Fruit fly (Drosophila melanogaster) whole organism, embryonic: Measurements from ENCODE around the gene pav.

ENCODE experiments used
- Adf1 ChIP-seq: fragments of 200-800 bp; sonication (Bioruptor generic); IDR thresholded peaks from 2 replicates; pipeline ENCODE4 v1.3.6; 2022; ENCODE audit warnings: missing biosample characterization, missing genetic modification characterization
- CG10565 ChIP-seq: fragments of 200-800 bp; sonication (Bioruptor generic); optimal IDR thresholded peaks from 3 replicates; lab custom pipeline; 2016; ENCODE audit warnings: missing biosample characterization, mild to moderate bottlenecking, missing genetic modification characterization
- CG10654 ChIP-seq: fragments of 200-800 bp; sonication (Bioruptor generic); optimal IDR thresholded peaks from 2 replicates; lab custom pipeline; 2016; ENCODE audit warnings: missing biosample characterization, missing genetic modification characterization
- CG12769 ChIP-seq: fragments of 200-800 bp; sonication (Bioruptor generic); optimal IDR thresholded peaks from 2 replicates; lab custom pipeline; 2019; ENCODE audit warnings: missing biosample characterization, mild to moderate bottlenecking, missing genetic modification characterization, moderate library complexity
- CG13123 ChIP-seq: fragments of 200-800 bp; sonication (Bioruptor generic); optimal IDR thresholded peaks from 2 replicates; lab custom pipeline; 2016; ENCODE audit warnings: missing biosample characterization, missing genetic modification characterization
- CG1602 ChIP-seq: fragments of 200-800 bp; sonication (Bioruptor generic); optimal IDR thresholded peaks from 3 replicates; lab custom pipeline; 2016; ENCODE audit warnings: missing biosample characterization, missing genetic modification characterization
- CG17186 ChIP-seq: fragments of 200-800 bp; sonication (Bioruptor generic); optimal IDR thresholded peaks from 3 replicates; lab custom pipeline; 2017; ENCODE audit warnings: missing biosample characterization, missing genetic modification reagents, missing genetic modification characterization
- CG18262 ChIP-seq: fragments of 200-800 bp; optimal IDR thresholded peaks from 3 replicates; lab custom pipeline; 2019; ENCODE audit warnings: missing biosample characterization, mild to moderate bottlenecking, missing genetic modification characterization, moderate library complexity
- CG1832 ChIP-seq: fragments of 200-800 bp; sonication (Bioruptor generic); optimal IDR thresholded peaks from 2 replicates; lab custom pipeline; 2017; ENCODE audit warnings: missing biosample characterization, mild to moderate bottlenecking, missing genetic modification characterization, inconsistent platforms
- CG18476 ChIP-seq: fragments of 200-800 bp; sonication (Bioruptor generic); optimal IDR thresholded peaks from 2 replicates; lab custom pipeline; 2016; ENCODE audit warnings: missing biosample characterization, mild to moderate bottlenecking, missing genetic modification characterization
- CG18619 ChIP-seq: fragments of 200-800 bp; sonication (Bioruptor generic); optimal IDR thresholded peaks from 3 replicates; lab custom pipeline; 2017; ENCODE audit warnings: missing biosample characterization, mild to moderate bottlenecking, missing genetic modification characterization
- CG2116 ChIP-seq: fragments of 200-800 bp; sonication (Bioruptor generic); optimal IDR thresholded peaks from 3 replicates; lab custom pipeline; 2018; ENCODE audit warnings: missing biosample characterization, mild to moderate bottlenecking, missing genetic modification characterization
- CG3065 ChIP-seq: fragments of 200-800 bp; sonication (Bioruptor generic); optimal IDR thresholded peaks from 2 replicates; lab custom pipeline; 2016; ENCODE audit warnings: missing biosample characterization, missing genetic modification characterization
- CG33213 ChIP-seq: fragments of 200-800 bp; sonication (Bioruptor generic); optimal IDR thresholded peaks from 3 replicates; lab custom pipeline; 2016; ENCODE audit warnings: missing biosample characterization, missing genetic modification characterization
- CG4854 ChIP-seq: fragments of 200-800 bp; sonication (Bioruptor generic); optimal IDR thresholded peaks from 2 replicates; lab custom pipeline; 2016; ENCODE audit warnings: missing biosample characterization, missing genetic modification characterization, inconsistent platforms
- CG7372 ChIP-seq: fragments of 200-800 bp; sonication (Bioruptor generic); IDR thresholded peaks from 2 replicates; pipeline ENCODE4 v1.3.6; 2022; ENCODE audit warnings: missing biosample characterization, missing genetic modification characterization
- CG8388 ChIP-seq: fragments of 200-800 bp; sonication (Bioruptor generic); optimal IDR thresholded peaks from 2 replicates; lab custom pipeline; 2019; ENCODE audit warnings: missing biosample characterization, mild to moderate bottlenecking, missing genetic modification characterization, moderate library complexity
- CG8765 ChIP-seq: fragments of 200-800 bp; sonication (Bioruptor generic); IDR thresholded peaks from 2 replicates; pipeline ENCODE4 v1.3.6; 2022; ENCODE audit warnings: missing biosample characterization, missing genetic modification characterization
- CHES-1-like ChIP-seq: fragments of 200-800 bp; sonication (Bioruptor generic); optimal IDR thresholded peaks from 2 replicates; lab custom pipeline; 2016; ENCODE audit warnings: missing biosample characterization, missing genetic modification characterization
- CkIIα-i1 ChIP-seq: fragments of 200-800 bp; sonication (Bioruptor generic); IDR thresholded peaks from 2 replicates; pipeline ENCODE4 v1.3.6; 2022; ENCODE audit warnings: missing biosample characterization, missing genetic modification characterization
- Dad ChIP-seq: fragments of 200-800 bp; sonication (Bioruptor generic); optimal IDR thresholded peaks from 3 replicates; lab custom pipeline; 2016; ENCODE audit warnings: missing biosample characterization, missing genetic modification characterization
- Dref ChIP-seq: fragments of 200-800 bp; sonication (Bioruptor generic); IDR thresholded peaks from 2 replicates; pipeline ENCODE4 v1.3.6; 2022; ENCODE audit warnings: missing biosample characterization, missing genetic modification characterization
- Drgx ChIP-seq: fragments of 200-800 bp; sonication (Bioruptor generic); IDR thresholded peaks from 2 replicates; pipeline ENCODE4 v1.3.6; 2022; ENCODE audit warnings: missing biosample characterization, missing genetic modification characterization
- Ets65A ChIP-seq: fragments of 200-800 bp; sonication (Bioruptor generic); peaks from one replicate; lab custom pipeline; 2016; ENCODE audit warnings: missing biosample characterization, missing genetic modification characterization
- GATAe ChIP-seq: fragments of 200-800 bp; sonication (Bioruptor generic); conservative IDR thresholded peaks from 2 replicates; pipeline ENCODE4 v1.3.6; 2022; ENCODE audit warnings: missing biosample characterization, missing genetic modification characterization
- Gsc ChIP-seq: fragments of 200-800 bp; sonication (Bioruptor generic); IDR thresholded peaks from 2 replicates; pipeline ENCODE4 v1.3.6; 2022; ENCODE audit warnings: missing biosample characterization, missing genetic modification characterization
- Hmx ChIP-seq: fragments of 200-800 bp; sonication (Bioruptor generic); optimal IDR thresholded peaks from 2 replicates; lab custom pipeline; 2016; ENCODE audit warnings: missing biosample characterization, missing genetic modification characterization
- Jarid2 ChIP-seq: fragments of 200-800 bp; sonication (Bioruptor generic); optimal IDR thresholded peaks from 3 replicates; lab custom pipeline; 2017; ENCODE audit warnings: mild to moderate bottlenecking, missing biosample characterization, missing genetic modification reagents, missing genetic modification characterization
- Mrtf ChIP-seq: fragments of 200-800 bp; sonication (Bioruptor generic); IDR thresholded peaks from 3 replicates; pipeline ENCODE4 v1.3.6; 2022; ENCODE audit warnings: missing biosample characterization, missing genetic modification characterization
- Neu2 ChIP-seq: fragments of 200-800 bp; sonication (Bioruptor generic); optimal IDR thresholded peaks from 3 replicates; lab custom pipeline; 2016; ENCODE audit warnings: missing biosample characterization, missing genetic modification characterization, borderline replicate concordance
- Oaz ChIP-seq: fragments of 200-800 bp; sonication (Bioruptor generic); IDR thresholded peaks from 2 replicates; pipeline ENCODE4 v1.3.6; 2022; ENCODE audit warnings: missing biosample characterization, missing genetic modification characterization
- PHDP ChIP-seq: fragments of 200-800 bp; sonication (Bioruptor generic); optimal IDR thresholded peaks from 3 replicates; lab custom pipeline; 2018; ENCODE audit warnings: missing biosample characterization, mild to moderate bottlenecking, missing genetic modification characterization, moderate library complexity
- Pdp1 ChIP-seq, 2 experiments: fragments of 200-800 bp; sonication (Bioruptor generic); optimal IDR thresholded peaks; 3 replicates each; lab custom pipeline; 2016; ENCODE audit warnings: missing biosample characterization in 2 of 2, missing genetic modification characterization in 2 of 2, mild to moderate bottlenecking in 1 of 2, moderate library complexity in 1 of 2
- Six4 ChIP-seq: fragments of 200-800 bp; sonication (Bioruptor generic); optimal IDR thresholded peaks from 2 replicates; lab custom pipeline; 2016; ENCODE audit warnings: missing biosample characterization, missing genetic modification characterization
- Taf1 ChIP-seq: fragments of 200-800 bp; sonication (Bioruptor generic); IDR thresholded peaks from 2 replicates; pipeline ENCODE4 v1.3.6; 2022; ENCODE audit warnings: missing biosample characterization, missing genetic modification characterization
- al ChIP-seq: fragments of 200-800 bp; sonication (Bioruptor generic); IDR thresholded peaks from 2 replicates; pipeline ENCODE4 v1.3.6; 2022; ENCODE audit warnings: missing biosample characterization, missing genetic modification characterization
- amos ChIP-seq: fragments of 200-800 bp; sonication (Bioruptor generic); IDR thresholded peaks from 2 replicates; pipeline ENCODE4 v1.3.6; 2022; ENCODE audit warnings: missing biosample characterization, missing genetic modification characterization; ENCODE audit not compliant: partially characterized antibody
- cas ChIP-seq: fragments of 200-800 bp; sonication (Bioruptor generic); IDR thresholded peaks from 2 replicates; pipeline ENCODE4 v1.3.6; 2022; ENCODE audit warnings: missing biosample characterization, missing genetic modification characterization
- cg ChIP-seq: fragments of 200-800 bp; sonication (Bioruptor generic); optimal IDR thresholded peaks from 3 replicates; lab custom pipeline; 2019; ENCODE audit warnings: missing biosample characterization, mild to moderate bottlenecking, missing genetic modification characterization, moderate library complexity
- crol ChIP-seq: fragments of 200-800 bp; sonication (Bioruptor generic); IDR thresholded peaks from 2 replicates; pipeline ENCODE4 v1.3.6; 2022; ENCODE audit warnings: missing biosample characterization, missing genetic modification characterization
- dm ChIP-seq: fragments of 200-800 bp; sonication (Bioruptor generic); optimal IDR thresholded peaks from 3 replicates; lab custom pipeline; 2016; ENCODE audit warnings: missing biosample characterization, missing genetic modification characterization
- emc ChIP-seq: fragments of 200-800 bp; sonication (Bioruptor generic); optimal IDR thresholded peaks from 2 replicates; lab custom pipeline; 2016; ENCODE audit warnings: missing biosample characterization, missing genetic modification characterization
- fd96Cb ChIP-seq: fragments of 200-800 bp; sonication (Bioruptor generic); optimal IDR thresholded peaks from 2 replicates; lab custom pipeline; 2018; ENCODE audit warnings: missing biosample characterization, mild to moderate bottlenecking, missing genetic modification characterization, moderate library complexity
- gsb ChIP-seq: fragments of 200-800 bp; sonication (Bioruptor generic); IDR thresholded peaks from 2 replicates; pipeline ENCODE4 v1.3.6; 2022; ENCODE audit warnings: missing biosample characterization, missing genetic modification characterization
- ind ChIP-seq: fragments of 200-800 bp; sonication (Bioruptor generic); optimal IDR thresholded peaks from 3 replicates; lab custom pipeline; 2016; ENCODE audit warnings: missing biosample characterization, missing genetic modification characterization
- mam ChIP-seq: fragments of 200-800 bp; sonication (Bioruptor generic); optimal IDR thresholded peaks from 3 replicates; lab custom pipeline; 2016; ENCODE audit warnings: missing biosample characterization, missing genetic modification characterization
- odd ChIP-seq: fragments of 200-800 bp; sonication (Bioruptor generic); optimal IDR thresholded peaks from 2 replicates; lab custom pipeline; 2017; ENCODE audit warnings: missing biosample characterization, mild to moderate bottlenecking, missing genetic modification characterization
- sd ChIP-seq: fragments of 200-800 bp; sonication (Bioruptor generic); optimal IDR thresholded peaks from 3 replicates; lab custom pipeline; 2018; ENCODE audit warnings: missing biosample characterization, mild to moderate bottlenecking, missing genetic modification characterization, moderate library complexity
- sqz ChIP-seq: fragments of 200-800 bp; sonication (Bioruptor generic); optimal IDR thresholded peaks from 3 replicates; lab custom pipeline; 2018; ENCODE audit warnings: missing biosample characterization, mild to moderate bottlenecking, missing genetic modification characterization
- tgo ChIP-seq: fragments of 200-800 bp; sonication (Bioruptor generic); IDR thresholded peaks from 3 replicates; pipeline ENCODE4 v1.3.6; 2022; ENCODE audit warnings: missing biosample characterization, missing genetic modification characterization
- vnd ChIP-seq: fragments of 200-800 bp; sonication (Bioruptor generic); IDR thresholded peaks from 3 replicates; pipeline ENCODE4 v1.3.6; 2022; ENCODE audit warnings: missing biosample characterization, missing genetic modification characterization; ENCODE audit not compliant: partially characterized antibody
- vvl ChIP-seq: fragments of 200-800 bp; sonication (Bioruptor generic); IDR thresholded peaks from 2 replicates; pipeline ENCODE4 v1.3.6; 2022; ENCODE audit warnings: missing biosample characterization, missing genetic modification characterization

pav gene

dm6 chr3L:4269920-4270319 lies 27.4 kb downstream of the pav start (continued):
- TF ChIP-seq CG1832 (GFP tag; lab: Kevin White, UChicago) = no peak
- no peak for TF ChIP-seq Adf1 (GFP tag; lab: Robert Waterston, UW)
- peak; percentile 40 for TF ChIP-seq Six4 (GFP tag; lab: Kevin White, UChicago)
- no peak for TF ChIP-seq Neu2
- peak; percentile 44 for TF ChIP-seq sqz (GFP tag; lab: Kevin White, UChicago)
- TF ChIP-seq Gsc (GFP tag; lab: Robert Waterston, UW) = no peak
- TF ChIP-seq CG10654 (GFP tag; lab: Kevin White, UChicago) = peak; percentile 50
- no peak for TF ChIP-seq CG3065
- no peak for TF ChIP-seq dm (GFP tag; lab: Kevin White, UChicago)
- no peak for TF ChIP-seq CG10565 (GFP tag; lab: Kevin White, UChicago)
- TF ChIP-seq Pdp1 (GFP tag; optimal IDR thresholded peaks at IDR 0.05; lab: Kevin White, UChicago) = peak in 1 of 2 experiments; percentile 14
- no peak for TF ChIP-seq Hmx
- TF ChIP-seq CG2116 = peak; percentile 17
- TF ChIP-seq fd96Cb (tag; lab: Kevin White, UChicago) = peak; percentile 72
- peak; percentile 18; the same call in 1 of the 2 replicates for TF ChIP-seq Taf1 (GFP tag; lab: Robert Waterston, UW)
- no peak for TF ChIP-seq Dref (GFP tag; lab: Robert Waterston, UW)
- no peak for TF ChIP-seq GATAe
- TF ChIP-seq CG18262 = peak; percentile 85
- TF ChIP-seq cg (GFP tag; lab: Kevin White, UChicago) = no peak
- TF ChIP-seq CG18619 (GFP tag; lab: Kevin White, UChicago) = peak; percentile 17
- peak; percentile 49 for TF ChIP-seq CG1602
- peak; percentile 75 for TF ChIP-seq crol (GFP tag; lab: Robert Waterston, UW)
- peak; percentile 33 for TF ChIP-seq sd (tag; lab: Kevin White, UChicago)
- TF ChIP-seq cas = 0 out of 2 replicates have a peak, but pooled peaks have one; percentile 10
- no peak for TF ChIP-seq CHES-1-like (GFP tag; lab: Kevin White, UChicago)
- TF ChIP-seq CG17186 (GFP tag; lab: Kevin White, UChicago) = no peak
- TF ChIP-seq CG12769 = peak; percentile 28
- no peak for TF ChIP-seq Ets65A (GFP tag; lab: Kevin White, UChicago)
- no peak for TF ChIP-seq CG13123 (GFP tag; lab: Kevin White, UChicago)
- peak; percentile 72 for TF ChIP-seq odd (GFP tag; lab: Kevin White, UChicago)
- no peak for TF ChIP-seq mam (GFP tag; lab: Kevin White, UChicago)
- TF ChIP-seq CG33213 (GFP tag; lab: Kevin White, UChicago) = no peak
- TF ChIP-seq emc (GFP tag; lab: Kevin White, UChicago) = no peak
- TF ChIP-seq CG18476 (GFP tag; lab: Kevin White, UChicago) = peak; percentile 35
- no peak for TF ChIP-seq CG8765 (GFP tag; lab: Robert Waterston, UW)
- no peak for TF ChIP-seq CG4854 (GFP tag; lab: Kevin White, UChicago)
- TF ChIP-seq vnd = no peak
- no peak for TF ChIP-seq Mrtf (GFP tag; lab: Robert Waterston, UW)
- 0 out of 2 replicates have a peak, but pooled peaks have one; percentile 32 for TF ChIP-seq al (GFP tag; lab: Robert Waterston, UW)
- TF ChIP-seq Oaz (GFP tag; lab: Robert Waterston, UW) = peak; percentile 31; the same call in 1 of the 2 replicates
- no peak for TF ChIP-seq CkIIα-i1
- TF ChIP-seq Dad = no peak
- TF ChIP-seq vvl (GFP tag; lab: Robert Waterston, UW) = peak; percentile 56; the same call in 1 of the 2 replicates
- peak; percentile 47; the same call in 1 of the 2 replicates for TF ChIP-seq CG7372
- no peak for TF ChIP-seq amos
- TF ChIP-seq Drgx = peak; percentile 75
- TF ChIP-seq CG8388 = peak; percentile 69
- TF ChIP-seq ind (GFP tag; lab: Kevin White, UChicago) = peak; percentile 60
- TF ChIP-seq Jarid2 = peak; percentile 6
- peak; percentile 41; the same call in 1 of the 2 replicates for TF ChIP-seq gsb
- peak; percentile 79 for TF ChIP-seq tgo
- peak; percentile 83 for TF ChIP-seq PHDP
